Worm (Caenorhabditis elegans) whole organism, early embryonic: ENCODE results near the gene K11H12.5.

ENCODE experiments used
- F13C5.2 ChIP-seq: sonication (generic microtip); optimal IDR thresholded peaks from 2 replicates; lab custom pipeline; 2017; ENCODE audit warnings: mild to moderate bottlenecking, missing genetic modification characterization, inconsistent platforms, missing compliant biosample characterization
- ama-1 ChIP-seq: fragments of 150-350 bp; optimal IDR thresholded peaks from 2 replicates; lab custom pipeline; 2014
- ceh-13 ChIP-seq: fragments of 200-800 bp; sonication (Bioruptor generic); optimal IDR thresholded peaks from 2 replicates; lab custom pipeline; 2018; ENCODE audit warnings: mild to moderate bottlenecking, missing genetic modification characterization, missing compliant biosample characterization
- flt-1 ChIP-seq: fragments of 200-800 bp; sonication (Bioruptor generic); IDR thresholded peaks from 2 replicates; pipeline ENCODE4 v1.3.6; 2022; ENCODE audit warnings: missing genetic modification characterization, missing compliant biosample characterization
- scrt-1 ChIP-seq: fragments of 200-800 bp; sonication (Bioruptor generic); IDR thresholded peaks from 2 replicates; pipeline ENCODE4 v1.3.6; 2022; ENCODE audit warnings: missing genetic modification characterization, missing compliant biosample characterization
- sea-1 ChIP-seq: fragments of 200-800 bp; sonication (Bioruptor generic); conservative IDR thresholded peaks from 2 replicates; pipeline ENCODE4 v1.3.6; 2022; ENCODE audit warnings: missing genetic modification characterization, missing compliant biosample characterization
- tbx-37 ChIP-seq: fragments of 200-800 bp; sonication (Bioruptor generic); conservative IDR thresholded peaks from 2 replicates; pipeline ENCODE4 v1.3.6; 2022; ENCODE audit warnings: missing genetic modification reagents, missing genetic modification characterization, missing compliant biosample characterization
- tra-4 ChIP-seq: sonication (generic microtip); optimal IDR thresholded peaks from 2 replicates; lab custom pipeline; 2017; ENCODE audit warnings: missing genetic modification characterization, missing compliant biosample characterization

- no peak for TF ChIP-seq ceh-13
- TF ChIP-seq ama-1 (lab: Kevin White, UChicago): no peak
- no peak for TF ChIP-seq scrt-1 (GFP tag; lab: Robert Waterston, UW)
- no peak for TF ChIP-seq flt-1
- TF ChIP-seq tbx-37 (GFP tag; lab: Robert Waterston, UW): no peak
- TF ChIP-seq tra-4 (tag; lab: Kevin White, UChicago): no peak
- TF ChIP-seq F13C5.2 (tag; lab: Kevin White, UChicago): no peak
- no peak for TF ChIP-seq sea-1 (GFP tag; lab: Robert Waterston, UW)
Observed at ce11 chrIV:653138-653848, 23.1 kb upstream of the K11H12.5 start, which contains the start of gene K11H12.1.
